Fruit fly (Drosophila melanogaster): ENCODE data around the gene dj.

Gene dj

DNA sequence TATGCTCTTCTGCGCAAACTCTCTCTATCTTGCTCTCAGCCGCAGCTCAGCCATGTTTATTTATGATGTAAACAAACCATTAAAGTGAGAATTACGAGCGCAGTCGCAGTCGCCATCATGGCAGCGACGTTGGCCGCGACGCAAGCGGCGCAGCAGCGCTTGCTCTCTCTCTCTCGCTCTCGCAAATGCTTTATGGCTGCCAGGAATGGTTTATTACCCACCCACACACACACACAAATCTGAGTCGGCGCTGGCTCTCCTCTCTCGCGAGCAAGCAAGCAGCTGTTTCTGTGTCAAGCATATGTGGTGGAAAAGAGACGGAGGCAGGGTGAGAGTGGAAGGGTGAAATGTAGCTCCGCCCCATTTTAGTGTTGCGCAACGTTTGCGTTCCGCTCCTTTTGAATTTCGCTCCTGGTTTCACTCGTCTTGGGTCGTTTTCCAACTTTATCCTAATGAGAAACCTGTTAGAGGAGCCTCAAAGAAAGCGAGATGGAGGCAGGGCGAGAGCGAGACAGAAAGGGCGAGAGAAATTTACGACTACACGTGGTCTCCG is 21.8 kb upstream of the dj start (continued):
- TF ChIP-seq TFAM (GFP tag; optimal IDR thresholded peaks at IDR 0.05) (no peak), dm (GFP tag; optimal IDR thresholded peaks at IDR 0.05) (peak; percentile 55), cg (GFP tag; optimal IDR thresholded peaks at IDR 0.05) (peak; percentile 96), Neu2 (GFP tag; optimal IDR thresholded peaks at IDR 0.05; ENCODE audit: borderline replicate concordance) (peak; percentile 52), stwl (tag; optimal IDR thresholded peaks at IDR 0.05) (peak; percentile 78), MTF-1 (GFP tag; optimal IDR thresholded peaks at IDR 0.05; ENCODE audit: borderline replicate concordance) (peak; percentile 22), CG1832 (GFP tag; optimal IDR thresholded peaks at IDR 0.05) (peak; percentile 95), CG6254 (GFP tag; optimal IDR thresholded peaks at IDR 0.05) (no peak), CG18262 (tag; optimal IDR thresholded peaks at IDR 0.05) (peak; percentile 18), CG10267 (tag; optimal IDR thresholded peaks at IDR 0.05) (peak; percentile 91), ranshi (GFP tag; IDR thresholded peaks at IDR 0.05) (no peak), cato (GFP tag; optimal IDR thresholded peaks at IDR 0.05; ENCODE audit: borderline replicate concordance) (no peak), Dbx (GFP tag; IDR thresholded peaks at IDR 0.05) (no peak), CG3838 (GFP tag; optimal IDR thresholded peaks at IDR 0.05) (no peak), chinmo (GFP tag; IDR thresholded peaks at IDR 0.05; ENCODE audit: partially characterized antibody) (peak; percentile 89; the same call in 1 of the 4 replicates), Hr51 (GFP tag; optimal IDR thresholded peaks at IDR 0.05) (peak in 1 of 2 experiments; percentile 22), CG18011 (GFP tag; optimal IDR thresholded peaks at IDR 0.05) (no peak), CG31388 (GFP tag; optimal IDR thresholded peaks at IDR 0.05) (no peak), zen (tag; optimal IDR thresholded peaks at IDR 0.05) (peak; percentile 82), ftz-f1 (GFP tag; optimal IDR thresholded peaks at IDR 0.05) (no peak), Hr3 (GFP tag; optimal IDR thresholded peaks at IDR 0.05) (no peak), CG17912 (GFP tag; optimal IDR thresholded peaks at IDR 0.05) (no peak), gsb-n (tag; optimal IDR thresholded peaks at IDR 0.05) (peak; percentile 62), CG6689 (GFP tag; IDR thresholded peaks at IDR 0.05) (no peak), sr (GFP tag; IDR thresholded peaks at IDR 0.05) (no peak; the same call in 1 of the 3 replicates), CG42726 (GFP tag; IDR thresholded peaks at IDR 0.05; ENCODE audit: partially characterized antibody) (no peak), pzg (GFP tag; optimal IDR thresholded peaks at IDR 0.05) (peak; percentile 3), br (optimal IDR thresholded peaks at IDR 0.05) (no peak), corto (GFP tag; optimal IDR thresholded peaks at IDR 0.05) (no peak), cas (GFP tag; IDR thresholded peaks at IDR 0.05) (no peak), Pdp1 (GFP tag; optimal IDR thresholded peaks at IDR 0.05) (peak; percentile 11 to 86), CG7271 (tag; optimal IDR thresholded peaks at IDR 0.05) (no peak), CG9215 (GFP tag; IDR thresholded peaks at IDR 0.05) (no peak), gcm2 (GFP tag; optimal IDR thresholded peaks at IDR 0.05) (no peak), lab (GFP tag; optimal IDR thresholded peaks at IDR 0.05) (peak; percentile 8), CG9797 (GFP tag; optimal IDR thresholded peaks at IDR 0.05) (no peak), Dad (GFP tag; optimal IDR thresholded peaks at IDR 0.05) (no peak), tin (GFP tag; optimal IDR thresholded peaks at IDR 0.05) (peak; percentile 31), CG30431 (GFP tag; optimal IDR thresholded peaks at IDR 0.05) (no peak), mirr (GFP tag; optimal IDR thresholded peaks at IDR 0.05) (peak; percentile 0), sim (GFP tag; IDR thresholded peaks at IDR 0.05) (no peak), lov (optimal IDR thresholded peaks at IDR 0.05) (no peak), lov (GFP tag; IDR thresholded peaks at IDR 0.05) (no peak; the same call in 2 of the 3 replicates), Ptx1 (GFP tag; IDR thresholded peaks at IDR 0.05) (no peak), Aef1 (GFP tag; IDR thresholded peaks at IDR 0.05) (no peak), Side (GFP tag; optimal IDR thresholded peaks at IDR 0.05) (no peak), CG7987 (GFP tag; optimal IDR thresholded peaks at IDR 0.05) (no peak), gcm (GFP tag; optimal IDR thresholded peaks at IDR 0.05) (peak; percentile 47), Dip2 (GFP tag; IDR thresholded peaks at IDR 0.05) (no peak), Sin3A (optimal IDR thresholded peaks at IDR 0.05) (no peak), Med (GFP tag) (peak; percentile 80)
